Fruit fly (Drosophila melanogaster): ENCODE measurements around the gene ich.

ich gene

dm6 chr3R:8927817-8928625 lies 34.8 kb downstream of the ich start:
- TF ChIP-seq Dfd (GFP tag; optimal IDR thresholded peaks at IDR 0.05), result no peak
- peak; percentile 31 for TF ChIP-seq Jra (GFP tag; optimal IDR thresholded peaks at IDR 0.05)
- TF ChIP-seq brk (GFP tag; optimal IDR thresholded peaks at IDR 0.05), result peak; percentile 47
- TF ChIP-seq Myc (optimal IDR thresholded peaks at IDR 0.05), result no peak
- TF ChIP-seq dsf (GFP tag; optimal IDR thresholded peaks at IDR 0.05; ENCODE audit: borderline replicate concordance), result no peak
- no peak for TF ChIP-seq Vsx2 (GFP tag; optimal IDR thresholded peaks at IDR 0.05; ENCODE audit: partially characterized antibody)
- peak; percentile 69 for TF ChIP-seq psq (GFP tag; optimal IDR thresholded peaks at IDR 0.05)
- no peak for TF ChIP-seq dl (GFP tag; optimal IDR thresholded peaks at IDR 0.05; ENCODE audit: insufficient read depth in 1 of 2, partially characterized antibody in 2 of 2)
- no peak for TF ChIP-seq Abd-B (GFP tag; optimal IDR thresholded peaks at IDR 0.05)
- peak; percentile 70 for TF ChIP-seq Sp1 (GFP tag; optimal IDR thresholded peaks at IDR 0.05)
- peak; percentile 57 for TF ChIP-seq CG32264 (GFP tag; optimal IDR thresholded peaks at IDR 0.05)
- no peak for TF ChIP-seq Hr78 (GFP tag; optimal IDR thresholded peaks at IDR 0.05)
- TF ChIP-seq HLH106 (tag; optimal IDR thresholded peaks at IDR 0.05), result peak; percentile 87
- peak; percentile 75 for TF ChIP-seq br (GFP tag; optimal IDR thresholded peaks at IDR 0.05)
- peak; percentile 83 for TF ChIP-seq woc (GFP tag; optimal IDR thresholded peaks at IDR 0.05)
- TF ChIP-seq Mio (GFP tag; optimal IDR thresholded peaks at IDR 0.05), result peak; percentile 36
- peak; percentile 87 for TF ChIP-seq ey (GFP tag; optimal IDR thresholded peaks at IDR 0.05)
- TF ChIP-seq rgr (GFP tag; optimal IDR thresholded peaks at IDR 0.05), result peak; percentile 84
- TF ChIP-seq jim (GFP tag; optimal IDR thresholded peaks at IDR 0.05), result no peak
- TF ChIP-seq CrebA (GFP tag; optimal IDR thresholded peaks at IDR 0.05; ENCODE audit: borderline replicate concordance), result no peak
- TF ChIP-seq pan (optimal IDR thresholded peaks at IDR 0.05), result peak; percentile 40
- peak; percentile 78 for TF ChIP-seq OdsH (GFP tag; optimal IDR thresholded peaks at IDR 0.05)
- peak; percentile 48 for TF ChIP-seq tai (GFP tag; optimal IDR thresholded peaks at IDR 0.05)
- peak; percentile 47 for TF ChIP-seq Hnf4 (GFP tag; optimal IDR thresholded peaks at IDR 0.05)
- TF ChIP-seq sv (GFP tag; optimal IDR thresholded peaks at IDR 0.05), result peak; percentile 48
- no peak for TF ChIP-seq usp (GFP tag; optimal IDR thresholded peaks at IDR 0.05)
- no peak for TF ChIP-seq GATAd (GFP tag; optimal IDR thresholded peaks at IDR 0.05)
- peak; percentile 77 for TF ChIP-seq sage (GFP tag; optimal IDR thresholded peaks at IDR 0.05)
- TF ChIP-seq fru (GFP tag; optimal IDR thresholded peaks at IDR 0.05), result peak; percentile 87
- peak; percentile 75 for TF ChIP-seq dmrt93B (GFP tag; optimal IDR thresholded peaks at IDR 0.05)
- TF ChIP-seq foxo (GFP tag; optimal IDR thresholded peaks at IDR 0.05), result peak in 1 of 2 experiments; percentile 83
- TF ChIP-seq Rel (GFP tag; optimal IDR thresholded peaks at IDR 0.05), result no peak
- no peak for TF ChIP-seq Rel (tag; optimal IDR thresholded peaks at IDR 0.05)
- TF ChIP-seq lola (GFP tag; optimal IDR thresholded peaks at IDR 0.05), result no peak
- peak; percentile 84 for TF ChIP-seq h (GFP tag; optimal IDR thresholded peaks at IDR 0.05)
- TF ChIP-seq N (GFP tag; optimal IDR thresholded peaks at IDR 0.05), result no peak
- peak; percentile 63 for TF ChIP-seq CG9705 (GFP tag; optimal IDR thresholded peaks at IDR 0.05)
- no peak for TF ChIP-seq Dif (GFP tag; optimal IDR thresholded peaks at IDR 0.05; ENCODE audit: partially characterized antibody)
- peak; percentile 34 for TF ChIP-seq Hr83 (GFP tag; optimal IDR thresholded peaks at IDR 0.05; ENCODE audit: poor library complexity, severe bottlenecking)

- TF ChIP-seq Vsx2 (GFP tag; optimal IDR thresholded peaks at IDR 0.05; ENCODE audit: partially characterized antibody) (peak; percentile 2), Hr78 (GFP tag; optimal IDR thresholded peaks at IDR 0.05) (no peak), dmrt93B (GFP tag; optimal IDR thresholded peaks at IDR 0.05) (no peak), CrebA (GFP tag; optimal IDR thresholded peaks at IDR 0.05; ENCODE audit: borderline replicate concordance) (peak; percentile 73), CG9705 (GFP tag; optimal IDR thresholded peaks at IDR 0.05) (peak; percentile 20), psq (GFP tag; optimal IDR thresholded peaks at IDR 0.05) (peak; percentile 97), Dif (GFP tag; optimal IDR thresholded peaks at IDR 0.05; ENCODE audit: partially characterized antibody) (peak; percentile 16), jim (GFP tag; optimal IDR thresholded peaks at IDR 0.05) (peak; percentile 22), Sp1 (GFP tag; optimal IDR thresholded peaks at IDR 0.05) (peak; percentile 60), Rel (GFP tag; optimal IDR thresholded peaks at IDR 0.05) (peak; percentile 53), Rel (tag; optimal IDR thresholded peaks at IDR 0.05) (peak; percentile 51), Hr83 (GFP tag; optimal IDR thresholded peaks at IDR 0.05; ENCODE audit: poor library complexity, severe bottlenecking) (peak; percentile 18)
These were observed 35.6 kb downstream of the ich start for dm6 chr3R:8927052-8927816.
